Worm (Caenorhabditis elegans) whole organism, early embryonic: ENCODE measurements around the gene C50F4.4.

Experiments used
- B0310.2 ChIP-seq: sonication (generic microtip); optimal IDR thresholded peaks from 2 replicates; lab custom pipeline; 2016; ENCODE audit warnings: mild to moderate bottlenecking, missing genetic modification characterization, missing compliant biosample characterization
- aly-1 ChIP-seq: sonication (generic microtip); optimal IDR thresholded peaks from 2 replicates; lab custom pipeline; 2016; ENCODE audit warnings: missing genetic modification characterization, missing compliant biosample characterization
- ama-1 ChIP-seq: fragments of 150-350 bp; optimal IDR thresholded peaks from 2 replicates; lab custom pipeline; 2014
- flt-1 ChIP-seq: fragments of 200-800 bp; sonication (Bioruptor generic); IDR thresholded peaks from 2 replicates; pipeline ENCODE4 v1.3.6; 2022; ENCODE audit warnings: missing genetic modification characterization, missing compliant biosample characterization
- tbx-11 ChIP-seq: fragments of 200-800 bp; sonication (Bioruptor generic); IDR thresholded peaks from 2 replicates; pipeline ENCODE4 v1.3.6; 2022; ENCODE audit warnings: missing genetic modification characterization, missing compliant biosample characterization
- tbx-37 ChIP-seq: fragments of 200-800 bp; sonication (Bioruptor generic); conservative IDR thresholded peaks from 2 replicates; pipeline ENCODE4 v1.3.6; 2022; ENCODE audit warnings: missing genetic modification reagents, missing genetic modification characterization, missing compliant biosample characterization
- tra-4 ChIP-seq: sonication (generic microtip); optimal IDR thresholded peaks from 2 replicates; lab custom pipeline; 2017; ENCODE audit warnings: missing genetic modification characterization, missing compliant biosample characterization

ce11 chrV:9507742-9508141 is 28.8 kb upstream of the C50F4.4 start, which contains the start of gene acs-14:
- no peak for TF ChIP-seq tra-4 (tag; lab: Kevin White, UChicago)
- no peak for TF ChIP-seq ama-1 (lab: Kevin White, UChicago)
- TF ChIP-seq tbx-37 (GFP tag; lab: Robert Waterston, UW), result no peak
- TF ChIP-seq flt-1 (GFP tag; lab: Robert Waterston, UW), result no peak
- TF ChIP-seq tbx-11, result no peak
- TF ChIP-seq aly-1 (tag; lab: Kevin White, UChicago), result no peak
- TF ChIP-seq B0310.2 (tag; lab: Kevin White, UChicago), result no peak
